Worm (Caenorhabditis elegans): ENCODE data around the gene rpb-6.
A peak's percentile ranks its signal among the peaks of the same experiment; 100 is the strongest.

Gene rpb-6

ce11 chrII:10578843-10579430 is at the start of gene rpb-6:
TSS of gene rpb-6 (plus strand) at chrII:10579380.
- TF ChIP-seq W03F9.2 (tag; optimal IDR thresholded peaks at IDR 0.05), result no peak
- no peak for TF ChIP-seq him-1 (tag; optimal IDR thresholded peaks at IDR 0.05)
- TF ChIP-seq dao-5 (tag; optimal IDR thresholded peaks at IDR 0.05), result no peak

ce11 chrII:10530907-10531306 is 48.3 kb upstream of the rpb-6 start:
- TF ChIP-seq W03F9.2 (tag; optimal IDR thresholded peaks at IDR 0.05) (no peak), dao-5 (tag; optimal IDR thresholded peaks at IDR 0.05) (no peak), him-1 (tag; optimal IDR thresholded peaks at IDR 0.05) (no peak)

ce11 chrII:10531604-10532003 is 47.6 kb upstream of the rpb-6 start:
- no peak for TF ChIP-seq W03F9.2 (tag; optimal IDR thresholded peaks at IDR 0.05)
- TF ChIP-seq dao-5 (tag; optimal IDR thresholded peaks at IDR 0.05), result no peak
- no peak for TF ChIP-seq him-1 (tag; optimal IDR thresholded peaks at IDR 0.05)

- TF ChIP-seq him-1 (tag; optimal IDR thresholded peaks at IDR 0.05) (no peak), dao-5 (tag; optimal IDR thresholded peaks at IDR 0.05) (no peak), W03F9.2 (tag; optimal IDR thresholded peaks at IDR 0.05) (no peak)
Measured at ce11 chrII:10533985-10534384, 45.2 kb upstream of the rpb-6 start.

ce11 chrII:10537571-10537970 is 41.6 kb upstream of the rpb-6 start, which contains the start of gene R166.2:
TSS of gene R166.2 (minus strand) at chrII:10537671.
- TF ChIP-seq him-1 (tag; optimal IDR thresholded peaks at IDR 0.05) (no peak), dao-5 (tag; optimal IDR thresholded peaks at IDR 0.05) (no peak), W03F9.2 (tag; optimal IDR thresholded peaks at IDR 0.05) (no peak)

ce11 chrII:10537988-10538387 is 41.2 kb upstream of the rpb-6 start:
- TF ChIP-seq him-1 (tag; optimal IDR thresholded peaks at IDR 0.05) (peak; percentile 71), W03F9.2 (tag; optimal IDR thresholded peaks at IDR 0.05) (no peak), dao-5 (tag; optimal IDR thresholded peaks at IDR 0.05) (no peak)

- TF ChIP-seq W03F9.2 (tag; optimal IDR thresholded peaks at IDR 0.05), result no peak
- no peak for TF ChIP-seq dao-5 (tag; optimal IDR thresholded peaks at IDR 0.05)
- TF ChIP-seq him-1 (tag; optimal IDR thresholded peaks at IDR 0.05), result no peak
Measured at ce11 chrII:10539232-10539631, 39.9 kb upstream of the rpb-6 start, which contains the start of gene R166.3. TSS of gene R166.3 (minus strand) at chrII:10539332.

ce11 chrII:10541923-10542486 is 37.2 kb upstream of the rpb-6 start, which contains the start of gene pro-1:
TSS of gene pro-1 (minus strand) at chrII:10541996.
- TF ChIP-seq dao-5 (tag; optimal IDR thresholded peaks at IDR 0.05) (peak; percentile 62), him-1 (tag; optimal IDR thresholded peaks at IDR 0.05) (peak; percentile 88), W03F9.2 (tag; optimal IDR thresholded peaks at IDR 0.05) (peak; percentile 90)

- TF ChIP-seq him-1 (tag; optimal IDR thresholded peaks at IDR 0.05), result no peak
- TF ChIP-seq W03F9.2 (tag; optimal IDR thresholded peaks at IDR 0.05), result no peak
- TF ChIP-seq dao-5 (tag; optimal IDR thresholded peaks at IDR 0.05), result no peak
Measured at ce11 chrII:10542654-10543456, 36.3 kb upstream of the rpb-6 start.

- peak; percentile 24 for TF ChIP-seq him-1 (tag; optimal IDR thresholded peaks at IDR 0.05)
- TF ChIP-seq dao-5 (tag; optimal IDR thresholded peaks at IDR 0.05), result no peak
Measured at ce11 chrII:10543457-10544137, 35.6 kb upstream of the rpb-6 start.

- TF ChIP-seq dao-5 (tag; optimal IDR thresholded peaks at IDR 0.05) (no peak), him-1 (tag; optimal IDR thresholded peaks at IDR 0.05) (no peak), W03F9.2 (tag; optimal IDR thresholded peaks at IDR 0.05) (peak; percentile 8)
Measured at ce11 chrII:10544374-10544908, 34.7 kb upstream of the rpb-6 start.

ce11 chrII:10545213-10545612 is 34.0 kb upstream of the rpb-6 start:
- TF ChIP-seq him-1 (tag; optimal IDR thresholded peaks at IDR 0.05) (no peak), dao-5 (tag; optimal IDR thresholded peaks at IDR 0.05) (no peak), W03F9.2 (tag; optimal IDR thresholded peaks at IDR 0.05) (no peak)

Data from whole organism, L4/young adult.